Worm (Caenorhabditis elegans): Measurements from ENCODE around the gene ugt-45.

DNA sequence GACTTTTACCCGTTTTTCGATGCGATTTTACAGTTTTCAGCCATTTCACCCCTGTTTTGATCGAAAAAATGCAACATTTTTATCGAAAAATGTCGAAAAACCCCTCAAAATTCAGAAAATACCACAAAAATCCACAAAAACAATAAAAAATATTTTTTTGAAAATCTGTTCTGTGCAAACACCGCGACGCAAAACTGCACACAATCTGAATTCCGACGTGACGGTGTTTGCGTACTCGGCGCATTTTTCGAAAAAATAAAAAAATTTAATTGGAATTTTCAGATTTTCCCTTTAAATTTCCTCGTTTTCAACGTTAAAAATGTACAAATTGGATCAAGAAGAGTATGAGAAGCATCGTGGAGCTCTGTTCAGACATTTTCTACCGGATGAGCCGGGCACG is 25.1 kb downstream of the ugt-45 start, which contains the start of gene smgl-2:
- no peak for TF ChIP-seq aha-1 (tag)
- TF ChIP-seq ama-1 (optimal IDR thresholded peaks at IDR 0.05) = no peak
- TF ChIP-seq nhr-237 (tag; optimal IDR thresholded peaks at IDR 0.05) = no peak
- TF ChIP-seq sdz-12 (GFP tag; optimal IDR thresholded peaks at IDR 0.05) = no peak
- no peak for TF ChIP-seq zag-1 (tag; optimal IDR thresholded peaks at IDR 0.05)
- no peak for TF ChIP-seq R02D3.7 (tag; optimal IDR thresholded peaks at IDR 0.05)
- TF ChIP-seq hlh-11 (tag; optimal IDR thresholded peaks at IDR 0.05) = peak; percentile 48
- TF ChIP-seq unc-130 (GFP tag; optimal IDR thresholded peaks at IDR 0.05) = no peak
- no peak for TF ChIP-seq nhr-25 (tag; optimal IDR thresholded peaks at IDR 0.05; ENCODE audit: borderline replicate concordance, insufficient read depth)

Measured in whole organism, L4 larva.